6 worm cellular contexts compared by ENCODE assay signal in genomic region chrII:8353288-8353687, ce11.
A peak's percentile ranks its signal among the peaks of the same experiment; 100 is the strongest.
TF ChIP-seq lines count a peak whose summit lies in the region.

No protein-coding gene starts in this region.

TF ChIP-seq in whole organism, L1 larva, 84 proteins besides CTCF, POLR2A, EP300 and RAD21:
- TF ChIP-seq grh-1 (GFP tag; IDR thresholded peaks at IDR 0.05; lab: Robert Waterston, UW), result no peak
- TF ChIP-seq lin-14 (GFP tag; optimal IDR thresholded peaks at IDR 0.05; lab: Kevin White, UChicago), result peak; percentile 32

TF ChIP-seq in whole organism, L3 larva, 47 proteins besides CTCF, POLR2A, EP300 and RAD21:
- TF ChIP-seq ZK546.5 (tag; optimal IDR thresholded peaks at IDR 0.05; lab: Kevin White, UChicago), result no peak
- no peak for TF ChIP-seq jun-1 (tag; optimal IDR thresholded peaks at IDR 0.05; lab: Kevin White, UChicago)
- TF ChIP-seq lsy-12 (tag; optimal IDR thresholded peaks at IDR 0.05; lab: Kevin White, UChicago), result no peak
- peak; percentile 30 for TF ChIP-seq nfya-1 (tag; optimal IDR thresholded peaks at IDR 0.05; lab: Kevin White, UChicago; ENCODE audit: insufficient read depth)
- TF ChIP-seq nhr-25 (tag; optimal IDR thresholded peaks at IDR 0.05; lab: Kevin White, UChicago), result no peak
- TF ChIP-seq lin-39 (tag; optimal IDR thresholded peaks at IDR 0.05; lab: Kevin White, UChicago), result peak; percentile 7
- TF ChIP-seq egl-27 (tag; optimal IDR thresholded peaks at IDR 0.05; lab: Kevin White, UChicago), result no peak

TF ChIP-seq in whole organism, L4 larva, 104 proteins besides CTCF, POLR2A, EP300 and RAD21:
- no peak for TF ChIP-seq nhr-28 (tag; optimal IDR thresholded peaks at IDR 0.05; lab: Kevin White, UChicago)
- no peak for TF ChIP-seq lin-15B (tag; optimal IDR thresholded peaks at IDR 0.05; lab: Kevin White, UChicago)
- TF ChIP-seq ctbp-1 (GFP tag; IDR thresholded peaks at IDR 0.05; lab: Robert Waterston, UW), result peak; percentile 53; the same call in 1 of the 2 replicates
- TF ChIP-seq hmg-1.1 (GFP tag; IDR thresholded peaks at IDR 0.05; lab: Robert Waterston, UW), result 0 out of 2 replicates have a peak, but pooled peaks have one; percentile 26
TF ChIP-seq in whole organism, L4 larva: peak in this region for 2.

TF ChIP-seq in whole organism, late embryonic, 69 proteins besides CTCF, POLR2A, EP300 and RAD21:
- TF ChIP-seq madf-2 (tag; optimal IDR thresholded peaks at IDR 0.05; lab: Kevin White, UChicago) (no peak), F13H6.1 (tag; optimal IDR thresholded peaks at IDR 0.05; lab: Kevin White, UChicago) (no peak), unc-42 (tag; optimal IDR thresholded peaks at IDR 0.05; lab: Kevin White, UChicago) (peak; percentile 74), ceh-30 (tag; optimal IDR thresholded peaks at IDR 0.05; lab: Kevin White, UChicago) (no peak), nhr-11 (tag; optimal IDR thresholded peaks at IDR 0.05; lab: Kevin White, UChicago) (no peak), ceh-24 (tag; optimal IDR thresholded peaks at IDR 0.05; lab: Kevin White, UChicago) (no peak), ceh-31 (tag; optimal IDR thresholded peaks at IDR 0.05; lab: Kevin White, UChicago) (peak; percentile 22)

TF ChIP-seq in whole organism, mixed stage, embryonic, 35 proteins besides CTCF, POLR2A, EP300 and RAD21:
- TF ChIP-seq nhr-237 (tag; optimal IDR thresholded peaks at IDR 0.05; lab: Kevin White, UChicago), result no peak
- peak; percentile 78 for TF ChIP-seq ces-1 (GFP tag; optimal IDR thresholded peaks at IDR 0.05; lab: Kevin White, UChicago)

TF ChIP-seq in whole organism, young adult, 124 proteins besides CTCF, POLR2A, EP300 and RAD21:
- TF ChIP-seq bed-2 (GFP tag; IDR thresholded peaks at IDR 0.05; lab: Robert Waterston, UW) (no peak), zfh-2 (GFP tag; conservative IDR thresholded peaks at IDR 0.05; lab: Robert Waterston, UW) (peak; percentile 61; the same call in 1 of the 2 replicates)
